Worm (Caenorhabditis elegans) whole organism, young adult: ENCODE measurements around the gene T28A8.8.

ENCODE experiments used
- F22D6.2 ChIP-seq: sonication (generic microtip); optimal IDR thresholded peaks from 2 replicates; lab custom pipeline; 2016; ENCODE audit warnings: mild to moderate bottlenecking, missing genetic modification characterization, missing compliant biosample characterization
- F37B4.10 ChIP-seq: fragments of 200-800 bp; sonication (Bioruptor generic); IDR thresholded peaks from 2 replicates; pipeline ENCODE4 v1.3.6; 2022; ENCODE audit warnings: missing genetic modification characterization, missing compliant biosample characterization
- athp-1 ChIP-seq: sonication (generic microtip); optimal IDR thresholded peaks from 2 replicates; lab custom pipeline; 2017; ENCODE audit warnings: mild to moderate bottlenecking, missing genetic modification characterization, missing compliant biosample characterization
- cebp-2 ChIP-seq: fragments of 200-800 bp; sonication (Bioruptor generic); IDR thresholded peaks from 2 replicates; pipeline ENCODE4 v1.3.6; 2022; ENCODE audit warnings: missing genetic modification characterization, missing compliant biosample characterization
- gei-17 ChIP-seq: fragments of 200-800 bp; sonication (Bioruptor generic); optimal IDR thresholded peaks from 2 replicates; lab custom pipeline; 2018; ENCODE audit warnings: mild to moderate bottlenecking, missing genetic modification characterization, missing compliant biosample characterization
- him-1 ChIP-seq: sonication (generic microtip); optimal IDR thresholded peaks from 2 replicates; lab custom pipeline; 2016; ENCODE audit warnings: missing genotype, missing genetic modification reagents, missing genetic modification characterization, missing compliant biosample characterization
- lin-26 ChIP-seq: fragments of 200-800 bp; sonication (Bioruptor generic); IDR thresholded peaks from 2 replicates; pipeline ENCODE4 v1.3.6; 2022; ENCODE audit warnings: missing genetic modification reagents, missing genetic modification characterization, missing compliant biosample characterization
- lin-54 ChIP-seq: fragments of 200-800 bp; sonication (Bioruptor generic); optimal IDR thresholded peaks from 2 replicates; lab custom pipeline; 2018; ENCODE audit warnings: mild to moderate bottlenecking, missing genetic modification characterization, missing compliant biosample characterization
- lir-1 ChIP-seq: fragments of 200-800 bp; sonication (Bioruptor generic); conservative IDR thresholded peaks from 2 replicates; pipeline ENCODE4 v1.3.6; 2022; ENCODE audit warnings: missing genetic modification reagents, missing genetic modification characterization, missing compliant biosample characterization
- snpc-4 ChIP-seq, 5 experiments: fragments of 150-350 bp in 1 of 5; sonication (generic microtip) in 4 of 5; optimal IDR thresholded peaks; 2 replicates each; lab custom pipeline; 2014 to 2018; ENCODE audit warnings: missing genetic modification characterization in 5 of 5, missing biosample characterization in 3 of 5, antibody characterized with exemption in 2 of 5, mild to moderate bottlenecking in 2 of 5, missing compliant biosample characterization in 2 of 5, missing genotype in 2 of 5, moderate library complexity in 2 of 5, missing genetic modification reagents in 1 of 5
- tlf-1 ChIP-seq: fragments of 200-800 bp; sonication (Bioruptor generic); optimal IDR thresholded peaks from 2 replicates; lab custom pipeline; 2018; ENCODE audit warnings: mild to moderate bottlenecking, missing genetic modification characterization, missing compliant biosample characterization

ce11 chrIII:13452824-13453223 lies 49.8 kb upstream of the T28A8.8 start:
- TF ChIP-seq lir-1 (GFP tag; lab: Robert Waterston, UW) (no peak), gei-17 (no peak), cebp-2 (GFP tag; lab: Robert Waterston, UW) (no peak), tlf-1 (GFP tag; lab: Kevin White, UChicago) (no peak), lin-54 (GFP tag; lab: Kevin White, UChicago) (no peak), F37B4.10 (GFP tag; lab: Robert Waterston, UW) (no peak), F22D6.2 (tag; lab: Kevin White, UChicago) (no peak), him-1 (no peak), snpc-4 (GFP tag; optimal IDR thresholded peaks at IDR 0.05; lab: Kevin White, UChicago) (no peak), snpc-4 (tag; optimal IDR thresholded peaks at IDR 0.05; lab: Kevin White, UChicago) (no peak), lin-26 (GFP tag; lab: Robert Waterston, UW) (no peak), athp-1 (no peak)
